In genomic region chr3R:16244241-16244977, dm6 we compare ENCODE assay signal across 5 fruit fly cellular contexts.
TF ChIP-seq lines count a peak whose summit lies in the region.

No protein-coding gene starts in this region.

TF ChIP-seq in whole organism, adult, 20 proteins besides CTCF, POLR2A, EP300 and RAD21 (continued from another document):
- TF ChIP-seq kay (GFP tag; lab: Kevin White, UChicago; ENCODE audit: borderline replicate concordance) (no peak), tj (GFP tag; optimal IDR thresholded peaks at IDR 0.05; lab: Kevin White, UChicago) (peak; percentile 60)

TF ChIP-seq in whole organism, embryonic, 481 proteins besides CTCF, POLR2A, EP300 and RAD21 (continued from another document and continues in another):
- TF ChIP-seq chinmo (GFP tag; IDR thresholded peaks at IDR 0.05; lab: Robert Waterston, UW; ENCODE audit: partially characterized antibody) = peak; percentile 99
- peak; percentile 12 for TF ChIP-seq sd (tag; optimal IDR thresholded peaks at IDR 0.05; lab: Kevin White, UChicago)
- TF ChIP-seq CG34422 (GFP tag; IDR thresholded peaks at IDR 0.05; lab: Robert Waterston, UW) = peak; percentile 70; the same call in 1 of the 3 replicates
- TF ChIP-seq Deaf1 (tag; optimal IDR thresholded peaks at IDR 0.05; lab: Kevin White, UChicago) = peak; percentile 50
- TF ChIP-seq CG18262 (tag; optimal IDR thresholded peaks at IDR 0.05; lab: Kevin White, UChicago) = peak; percentile 21
- peak; percentile 63 for TF ChIP-seq abd-A (tag; optimal IDR thresholded peaks at IDR 0.05; lab: Kevin White, UChicago)
- TF ChIP-seq otp (GFP tag; IDR thresholded peaks at IDR 0.05; lab: Robert Waterston, UW) = peak; percentile 46; the same call in 1 of the 3 replicates
- peak; percentile 97 for TF ChIP-seq crol (GFP tag; IDR thresholded peaks at IDR 0.05; lab: Robert Waterston, UW)
- TF ChIP-seq scrt (GFP tag; optimal IDR thresholded peaks at IDR 0.05; lab: Kevin White, UChicago) = peak; percentile 59
- no peak for TF ChIP-seq gce (GFP tag; IDR thresholded peaks at IDR 0.05; lab: Robert Waterston, UW)
- no peak for TF ChIP-seq usp (GFP tag; optimal IDR thresholded peaks at IDR 0.05; lab: Kevin White, UChicago)
- TF ChIP-seq Hmx (GFP tag; optimal IDR thresholded peaks at IDR 0.05; lab: Kevin White, UChicago) = no peak
- no peak for TF ChIP-seq Hr51 (GFP tag; optimal IDR thresholded peaks at IDR 0.05; lab: Kevin White, UChicago)
- TF ChIP-seq knrl (GFP tag; IDR thresholded peaks at IDR 0.05; lab: Robert Waterston, UW; ENCODE audit: partially characterized antibody) = no peak
- peak; percentile 63 for TF ChIP-seq sens (GFP tag; lab: Kevin White, UChicago)
- no peak for TF ChIP-seq CG9797 (GFP tag; optimal IDR thresholded peaks at IDR 0.05; lab: Kevin White, UChicago)
- TF ChIP-seq bbx (GFP tag; IDR thresholded peaks at IDR 0.05; lab: Robert Waterston, UW; ENCODE audit: partially characterized antibody) = 0 out of 2 replicates have a peak, but pooled peaks have one; percentile 25
- no peak for TF ChIP-seq CG15011 (GFP tag; optimal IDR thresholded peaks at IDR 0.05; lab: Kevin White, UChicago)
- peak in 1 of 2 experiments; percentile 14 for TF ChIP-seq Pdp1 (GFP tag; optimal IDR thresholded peaks at IDR 0.05; lab: Kevin White, UChicago)
- TF ChIP-seq CG17361 (GFP tag; IDR thresholded peaks at IDR 0.05; lab: Robert Waterston, UW) = no peak
- no peak for TF ChIP-seq lov (optimal IDR thresholded peaks at IDR 0.05; lab: Kevin White, UChicago)
- no peak for TF ChIP-seq lov (GFP tag; IDR thresholded peaks at IDR 0.05; lab: Robert Waterston, UW)
- no peak for TF ChIP-seq CG11696 (GFP tag; IDR thresholded peaks at IDR 0.05; lab: Robert Waterston, UW)
- TF ChIP-seq CG6854 (GFP tag; optimal IDR thresholded peaks at IDR 0.05; lab: Kevin White, UChicago) = no peak
- TF ChIP-seq Dek (tag; optimal IDR thresholded peaks at IDR 0.05; lab: Kevin White, UChicago) = no peak
- TF ChIP-seq hkb (optimal IDR thresholded peaks at IDR 0.05; lab: Kevin White, UChicago) = no peak
- TF ChIP-seq hkb (GFP tag; IDR thresholded peaks at IDR 0.05; lab: Robert Waterston, UW) = no peak
- TF ChIP-seq CG32767 (GFP tag; IDR thresholded peaks at IDR 0.05; lab: Robert Waterston, UW) = no peak
- TF ChIP-seq phol (tag; optimal IDR thresholded peaks at IDR 0.05; lab: Kevin White, UChicago) = peak; percentile 2
- no peak for TF ChIP-seq CG17802 (tag; optimal IDR thresholded peaks at IDR 0.05; lab: Kevin White, UChicago)
- peak; percentile 28 for TF ChIP-seq CG5180 (GFP tag; optimal IDR thresholded peaks at IDR 0.05; lab: Kevin White, UChicago)
- no peak for TF ChIP-seq CG1603 (tag; optimal IDR thresholded peaks at IDR 0.05; lab: Kevin White, UChicago)
- no peak for TF ChIP-seq wdn (GFP tag; IDR thresholded peaks at IDR 0.05; lab: Robert Waterston, UW)

TF ChIP-seq in whole organism, prepupa, 60 proteins besides CTCF, POLR2A, EP300 and RAD21 (continued from another document):
- TF ChIP-seq acj6 (GFP tag; optimal IDR thresholded peaks at IDR 0.05; lab: Kevin White, UChicago) (peak; percentile 29), CG8119 (GFP tag; IDR thresholded peaks at IDR 0.05; lab: Robert Waterston, UW) (peak; percentile 36; the same call in 2 of the 3 replicates), Met (GFP tag; optimal IDR thresholded peaks at IDR 0.05; lab: Kevin White, UChicago) (peak; percentile 20), dac (GFP tag; optimal IDR thresholded peaks at IDR 0.05; lab: Kevin White, UChicago) (peak; percentile 19), CG6163 (GFP tag; IDR thresholded peaks at IDR 0.05; lab: Robert Waterston, UW) (peak; percentile 42; the same call in 1 of the 3 replicates), CG3919 (GFP tag; optimal IDR thresholded peaks at IDR 0.05; lab: Kevin White, UChicago) (peak; percentile 18), fkh (GFP tag; optimal IDR thresholded peaks at IDR 0.05; lab: Kevin White, UChicago) (peak; percentile 36), CG7368 (GFP tag; optimal IDR thresholded peaks at IDR 0.05; lab: Kevin White, UChicago) (no peak), CG32006 (GFP tag; optimal IDR thresholded peaks at IDR 0.05; lab: Kevin White, UChicago) (peak; percentile 64), CG6854 (GFP tag; optimal IDR thresholded peaks at IDR 0.05; lab: Kevin White, UChicago) (peak; percentile 33), salr (GFP tag; optimal IDR thresholded peaks at IDR 0.05; lab: Kevin White, UChicago) (peak in 1 of 2 experiments; percentile 36), Ets21C (GFP tag; optimal IDR thresholded peaks at IDR 0.05; lab: Kevin White, UChicago) (no peak), eg (GFP tag; IDR thresholded peaks at IDR 0.05; lab: Robert Waterston, UW) (0 out of 3 replicates have a peak, but pooled peaks have one; percentile 16)

TF ChIP-seq in whole organism, pupa, 21 proteins besides CTCF, POLR2A, EP300 and RAD21 (continued from another document):
- TF ChIP-seq CG9948 (tag; optimal IDR thresholded peaks at IDR 0.05; lab: Kevin White, UChicago) = peak; percentile 11

TF ChIP-seq in whole organism, wandering third instar larva, 38 proteins besides CTCF, POLR2A, EP300 and RAD21 (continued from another document):
- TF ChIP-seq Rel (GFP tag; optimal IDR thresholded peaks at IDR 0.05; lab: Kevin White, UChicago) (no peak), Rel (tag; optimal IDR thresholded peaks at IDR 0.05; lab: Kevin White, UChicago) (peak; percentile 55), Myc (optimal IDR thresholded peaks at IDR 0.05; lab: Kevin White, UChicago) (no peak), psq (GFP tag; optimal IDR thresholded peaks at IDR 0.05; lab: Kevin White, UChicago) (no peak), brk (GFP tag; optimal IDR thresholded peaks at IDR 0.05; lab: Kevin White, UChicago) (no peak)
TF ChIP-seq in whole organism, wandering third instar larva: peak in this region for 4.
